Fruit fly (Drosophila melanogaster) whole organism, embryonic: ENCODE measurements around the gene CG5665.

Source experiments
- CG14014 ChIP-seq: fragments of 200-800 bp; sonication (Bioruptor generic); IDR thresholded peaks from 2 replicates; pipeline ENCODE4 v1.3.6; 2022; ENCODE audit warnings: missing biosample characterization, missing genetic modification characterization
- Dip2 ChIP-seq: fragments of 200-800 bp; sonication (Bioruptor generic); IDR thresholded peaks from 2 replicates; pipeline ENCODE4 v1.3.6; 2022; ENCODE audit warnings: missing biosample characterization, missing genetic modification characterization
- br ChIP-seq: fragments of >200 bp; optimal IDR thresholded peaks from 2 replicates; lab custom pipeline; 2017
- cg ChIP-seq: fragments of 200-800 bp; sonication (Bioruptor generic); optimal IDR thresholded peaks from 3 replicates; lab custom pipeline; 2019; ENCODE audit warnings: missing biosample characterization, mild to moderate bottlenecking, missing genetic modification characterization, moderate library complexity
- grau ChIP-seq: fragments of 200-800 bp; optimal IDR thresholded peaks from 3 replicates; lab custom pipeline; 2019; ENCODE audit warnings: missing biosample characterization, mild to moderate bottlenecking, missing genetic modification characterization, moderate library complexity
- lmd ChIP-seq: fragments of 200-800 bp; sonication (Bioruptor generic); IDR thresholded peaks from 2 replicates; pipeline ENCODE4 v1.3.6; 2022; ENCODE audit warnings: missing biosample characterization, missing genetic modification characterization
- psq ChIP-seq: fragments of 200-800 bp; sonication (Bioruptor generic); optimal IDR thresholded peaks from 2 replicates; lab custom pipeline; 2017; ENCODE audit warnings: missing biosample characterization, missing genetic modification characterization
- sens ChIP-seq: fragments of 200-800 bp; sonication (Bioruptor generic); peaks from one replicate; lab custom pipeline; 2016; ENCODE audit warnings: missing biosample characterization, missing genetic modification characterization
- tll ChIP-seq, 2 experiments: fragments of 200-800 bp in 1 of 2; fragments of >200 bp in 1 of 2; sonication (Bioruptor generic) in 1 of 2; optimal IDR thresholded peaks; 2 replicates each; lab custom pipeline; 2017 to 2019; ENCODE audit warnings: missing biosample characterization in 2 of 2, missing genetic modification characterization in 2 of 2, mild to moderate bottlenecking in 1 of 2, moderate library complexity in 1 of 2
- vfl ChIP-seq: fragments of 200-800 bp; sonication (Bioruptor generic); optimal IDR thresholded peaks from 2 replicates; lab custom pipeline; 2016; ENCODE audit warnings: missing biosample characterization, missing genetic modification characterization

DNA sequence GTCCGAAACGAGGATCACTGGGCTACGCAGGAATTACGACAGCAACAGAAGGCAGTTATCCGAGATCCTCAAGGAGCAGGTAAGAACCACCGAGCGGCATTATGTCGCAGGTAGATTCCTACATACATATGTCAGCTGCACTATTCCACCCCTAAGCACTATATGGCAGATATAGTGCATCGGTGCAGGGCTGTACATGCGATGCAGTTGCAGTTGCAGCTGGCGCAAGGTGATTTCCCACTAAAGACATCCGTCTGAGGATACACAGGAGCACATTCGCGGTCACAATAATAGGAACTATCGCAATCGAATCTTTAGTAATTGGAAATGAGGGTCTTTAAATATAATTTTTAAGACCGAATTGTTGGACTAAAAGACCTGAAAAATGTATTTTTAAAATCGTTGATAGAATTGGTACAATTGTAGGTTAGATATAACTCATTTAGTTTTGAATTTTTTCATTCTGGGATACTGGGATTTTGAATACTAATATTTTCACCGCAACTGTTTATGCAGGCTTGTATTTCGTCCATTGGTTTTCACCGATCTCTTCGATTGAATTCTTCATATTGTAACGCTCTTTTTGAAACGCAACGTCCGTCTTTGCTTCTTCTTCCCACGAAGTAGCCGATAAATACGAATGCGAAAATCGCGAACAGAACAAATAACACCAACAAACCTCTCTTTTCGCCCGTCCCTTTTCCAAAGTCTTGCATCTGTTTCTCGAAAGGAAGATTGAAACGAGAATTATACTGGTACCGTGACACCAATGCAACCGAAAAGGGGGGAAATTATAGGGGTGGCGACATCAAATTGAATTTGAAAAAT is 44.6 kb downstream of the CG5665 start:
- TF ChIP-seq psq (GFP tag; lab: Kevin White, UChicago): no peak
- no peak for TF ChIP-seq vfl
- peak in 1 of 2 experiments; percentile 46 for TF ChIP-seq tll (GFP tag; optimal IDR thresholded peaks at IDR 0.05; lab: Kevin White, UChicago)
- peak; percentile 54 for TF ChIP-seq grau (tag; lab: Kevin White, UChicago)
- no peak for TF ChIP-seq Dip2 (GFP tag; lab: Robert Waterston, UW)
- peak; percentile 89 for TF ChIP-seq sens (GFP tag; lab: Kevin White, UChicago)
- peak; percentile 28; the same call in 1 of the 2 replicates for TF ChIP-seq lmd (GFP tag; lab: Robert Waterston, UW)
- no peak for TF ChIP-seq br (lab: Kevin White, UChicago)
- TF ChIP-seq cg (GFP tag; lab: Kevin White, UChicago): no peak
- no peak for TF ChIP-seq CG14014 (GFP tag; lab: Robert Waterston, UW)
